Fruit fly (Drosophila melanogaster) whole organism, embryonic: ENCODE data around the gene Dis3l2.

Source experiments
- Asciz ChIP-seq: fragments of 200-800 bp; sonication (Bioruptor generic); optimal IDR thresholded peaks from 2 replicates; lab custom pipeline; 2017; ENCODE audit warnings: missing biosample characterization, mild to moderate bottlenecking, missing genetic modification characterization, missing genetic modification reagents
- BtbVII ChIP-seq: fragments of 200-800 bp; sonication (Bioruptor generic); optimal IDR thresholded peaks from 3 replicates; lab custom pipeline; 2017; ENCODE audit warnings: missing biosample characterization, mild to moderate bottlenecking, missing genetic modification characterization
- CG10959 ChIP-seq: fragments of 200-800 bp; sonication (Bioruptor generic); IDR thresholded peaks from 2 replicates; pipeline ENCODE4 v1.3.6; 2022; ENCODE audit warnings: missing biosample characterization, missing genetic modification characterization
- CG11085 ChIP-seq: fragments of 200-800 bp; sonication (Bioruptor generic); IDR thresholded peaks from 2 replicates; pipeline ENCODE4 v1.3.6; 2022; ENCODE audit warnings: missing biosample characterization, missing genetic modification characterization
- CG11723 ChIP-seq: fragments of 200-800 bp; sonication (Bioruptor generic); optimal IDR thresholded peaks from 2 replicates; lab custom pipeline; 2017; ENCODE audit warnings: missing biosample characterization, mild to moderate bottlenecking, missing genetic modification characterization
- CG12744 ChIP-seq: fragments of 200-800 bp; sonication (Bioruptor generic); optimal IDR thresholded peaks from 2 replicates; lab custom pipeline; 2016; ENCODE audit warnings: missing biosample characterization, missing genetic modification characterization
- CG15696 ChIP-seq: fragments of 200-800 bp; sonication (Bioruptor generic); optimal IDR thresholded peaks from 2 replicates; lab custom pipeline; 2019; ENCODE audit warnings: missing biosample characterization, mild to moderate bottlenecking, missing genetic modification characterization, moderate library complexity
- CG1603 ChIP-seq: fragments of 200-800 bp; sonication (Bioruptor generic); optimal IDR thresholded peaks from 2 replicates; lab custom pipeline; 2019; ENCODE audit warnings: missing biosample characterization, mild to moderate bottlenecking, missing genetic modification characterization, moderate library complexity
- CG1647 ChIP-seq: fragments of 200-800 bp; sonication (Bioruptor generic); optimal IDR thresholded peaks from 3 replicates; lab custom pipeline; 2016; ENCODE audit warnings: missing biosample characterization, missing genetic modification characterization
- CG16863 ChIP-seq: fragments of 200-800 bp; sonication (Bioruptor generic); optimal IDR thresholded peaks from 3 replicates; lab custom pipeline; 2016; ENCODE audit warnings: missing biosample characterization, missing genetic modification characterization
- CG17361 ChIP-seq: fragments of 200-800 bp; sonication (Bioruptor generic); IDR thresholded peaks from 3 replicates; pipeline ENCODE4 v1.3.6; 2022; ENCODE audit warnings: missing biosample characterization, missing genetic modification characterization
- CG18599 ChIP-seq: fragments of 200-800 bp; sonication (Bioruptor generic); optimal IDR thresholded peaks from 3 replicates; lab custom pipeline; 2017; ENCODE audit warnings: missing biosample characterization, missing genetic modification characterization, mild to moderate bottlenecking, moderate library complexity, missing genetic modification reagents
- CG32767 ChIP-seq: fragments of 200-800 bp; sonication (Bioruptor generic); IDR thresholded peaks from 2 replicates; pipeline ENCODE4 v1.3.6; 2022; ENCODE audit warnings: missing biosample characterization, missing genetic modification characterization
- CG3281 ChIP-seq: fragments of 200-800 bp; sonication (Bioruptor generic); optimal IDR thresholded peaks from 3 replicates; lab custom pipeline; 2017; ENCODE audit warnings: missing biosample characterization, mild to moderate bottlenecking, missing genetic modification characterization
- CG3838 ChIP-seq: fragments of 200-800 bp; sonication (Bioruptor generic); optimal IDR thresholded peaks from 3 replicates; lab custom pipeline; 2016; ENCODE audit warnings: missing biosample characterization, missing genetic modification characterization
- CG4617 ChIP-seq: fragments of 200-800 bp; sonication (Bioruptor generic); optimal IDR thresholded peaks from 3 replicates; lab custom pipeline; 2016; ENCODE audit warnings: missing biosample characterization, missing genetic modification characterization, borderline replicate concordance
- CG4854 ChIP-seq: fragments of 200-800 bp; sonication (Bioruptor generic); optimal IDR thresholded peaks from 2 replicates; lab custom pipeline; 2016; ENCODE audit warnings: missing biosample characterization, missing genetic modification characterization, inconsistent platforms
- CG8290 ChIP-seq, 3 experiments: fragments of 200-800 bp; sonication (Bioruptor generic); optimal IDR thresholded peaks; 2 replicates each; lab custom pipeline; 2016 to 2019; ENCODE audit warnings: missing biosample characterization in 3 of 3, missing genetic modification characterization in 3 of 3, mild to moderate bottlenecking in 2 of 3, moderate library complexity in 1 of 3
- CkIIα-i1 ChIP-seq: fragments of 200-800 bp; sonication (Bioruptor generic); IDR thresholded peaks from 2 replicates; pipeline ENCODE4 v1.3.6; 2022; ENCODE audit warnings: missing biosample characterization, missing genetic modification characterization
- Dbx ChIP-seq: fragments of 200-800 bp; sonication (Bioruptor generic); IDR thresholded peaks from 3 replicates; pipeline ENCODE4 v1.3.6; 2022; ENCODE audit warnings: missing biosample characterization, missing genetic modification characterization
- Dek ChIP-seq: fragments of 200-800 bp; sonication (Bioruptor generic); optimal IDR thresholded peaks from 3 replicates; lab custom pipeline; 2019; ENCODE audit warnings: missing biosample characterization, mild to moderate bottlenecking, missing genetic modification characterization, moderate library complexity
- Doc3 ChIP-seq: fragments of 200-800 bp; sonication (Bioruptor generic); IDR thresholded peaks from 3 replicates; pipeline ENCODE4 v1.3.6; 2022; ENCODE audit warnings: missing biosample characterization, missing genetic modification characterization; ENCODE audit not compliant: partially characterized antibody
- HLH4C ChIP-seq: fragments of 200-800 bp; sonication (Bioruptor generic); IDR thresholded peaks from 3 replicates; pipeline ENCODE4 v1.3.6; 2022; ENCODE audit warnings: missing biosample characterization, missing genetic modification characterization; ENCODE audit not compliant: partially characterized antibody
- Mad ChIP-seq: fragments of 200-800 bp; sonication (Bioruptor generic); optimal IDR thresholded peaks from 2 replicates; lab custom pipeline; 2016; ENCODE audit warnings: missing biosample characterization, missing genetic modification characterization
- NK7.1 ChIP-seq: fragments of 200-800 bp; sonication (Bioruptor generic); optimal IDR thresholded peaks from 3 replicates; lab custom pipeline; 2016; ENCODE audit warnings: missing biosample characterization, missing genetic modification characterization
- Xbp1 ChIP-seq: fragments of 200-800 bp; sonication (Bioruptor generic); optimal IDR thresholded peaks from 3 replicates; lab custom pipeline; 2016; ENCODE audit warnings: missing biosample characterization, mild to moderate bottlenecking, missing genetic modification characterization
- ap ChIP-seq: fragments of 200-800 bp; sonication (Bioruptor generic); IDR thresholded peaks from 2 replicates; pipeline ENCODE4 v1.3.6; 2022; ENCODE audit warnings: missing biosample characterization, missing genetic modification characterization
- ara ChIP-seq: fragments of 200-800 bp; sonication (Bioruptor generic); IDR thresholded peaks from 2 replicates; pipeline ENCODE4 v1.3.6; 2022; ENCODE audit warnings: missing biosample characterization, missing genetic modification characterization
- ato ChIP-seq: fragments of 200-800 bp; sonication (Bioruptor generic); IDR thresholded peaks from 2 replicates; pipeline ENCODE4 v1.3.6; 2022; ENCODE audit warnings: missing biosample characterization, missing genetic modification characterization; ENCODE audit not compliant: partially characterized antibody
- bigmax ChIP-seq: fragments of 200-800 bp; sonication (Bioruptor generic); optimal IDR thresholded peaks from 2 replicates; lab custom pipeline; 2018; ENCODE audit warnings: missing biosample characterization, mild to moderate bottlenecking, missing genetic modification characterization
- cas ChIP-seq: fragments of 200-800 bp; sonication (Bioruptor generic); IDR thresholded peaks from 2 replicates; pipeline ENCODE4 v1.3.6; 2022; ENCODE audit warnings: missing biosample characterization, missing genetic modification characterization
- chinmo ChIP-seq: fragments of 200-800 bp; sonication (Bioruptor generic); IDR thresholded peaks from 4 replicates; pipeline ENCODE4 v1.3.6; 2022; ENCODE audit warnings: missing biosample characterization, missing genetic modification characterization; ENCODE audit not compliant: partially characterized antibody
- danr ChIP-seq: fragments of 200-800 bp; sonication (Bioruptor generic); IDR thresholded peaks from 2 replicates; pipeline ENCODE4 v1.3.6; 2022; ENCODE audit warnings: missing biosample characterization, missing genetic modification characterization
- fd64A ChIP-seq: fragments of 200-800 bp; sonication (Bioruptor generic); optimal IDR thresholded peaks from 3 replicates; lab custom pipeline; 2018; ENCODE audit warnings: missing biosample characterization, mild to moderate bottlenecking, missing genetic modification characterization
- fd96Cb ChIP-seq: fragments of 200-800 bp; sonication (Bioruptor generic); optimal IDR thresholded peaks from 2 replicates; lab custom pipeline; 2018; ENCODE audit warnings: missing biosample characterization, mild to moderate bottlenecking, missing genetic modification characterization, moderate library complexity
- insv ChIP-seq, 2 experiments: fragments of 200-800 bp; sonication (Bioruptor generic); optimal IDR thresholded peaks; 3 replicates each; lab custom pipeline; 2016 to 2018; ENCODE audit warnings: missing biosample characterization in 2 of 2, missing genetic modification characterization in 2 of 2
- inv ChIP-seq: fragments of 200-800 bp; sonication (Bioruptor generic); IDR thresholded peaks from 2 replicates; pipeline ENCODE4 v1.3.6; 2022; ENCODE audit warnings: missing biosample characterization, missing genetic modification characterization; ENCODE audit not compliant: partially characterized antibody
- kah ChIP-seq: fragments of 200-800 bp; sonication (Bioruptor generic); optimal IDR thresholded peaks from 2 replicates; lab custom pipeline; 2018; ENCODE audit warnings: missing biosample characterization, mild to moderate bottlenecking, missing genetic modification characterization
- lilli ChIP-seq: fragments of 200-800 bp; sonication (Bioruptor generic); optimal IDR thresholded peaks from 3 replicates; lab custom pipeline; 2016; ENCODE audit warnings: missing biosample characterization, missing genetic modification characterization
- mam ChIP-seq: fragments of 200-800 bp; sonication (Bioruptor generic); optimal IDR thresholded peaks from 3 replicates; lab custom pipeline; 2016; ENCODE audit warnings: missing biosample characterization, missing genetic modification characterization
- phol ChIP-seq: fragments of 200-800 bp; sonication (Bioruptor generic); optimal IDR thresholded peaks from 3 replicates; lab custom pipeline; 2018; ENCODE audit warnings: missing biosample characterization, mild to moderate bottlenecking, missing genetic modification characterization, moderate library complexity
- ranshi ChIP-seq: fragments of 200-800 bp; sonication (Bioruptor generic); IDR thresholded peaks from 2 replicates; pipeline ENCODE4 v1.3.6; 2022; ENCODE audit warnings: missing biosample characterization, missing genetic modification characterization
- rib ChIP-seq: fragments of 200-800 bp; sonication (Bioruptor generic); IDR thresholded peaks from 2 replicates; pipeline ENCODE4 v1.3.6; 2022; ENCODE audit warnings: missing biosample characterization, missing genetic modification characterization
- sisA ChIP-seq: fragments of 200-800 bp; sonication (Bioruptor generic); IDR thresholded peaks from 2 replicates; pipeline ENCODE4 v1.3.6; 2022; ENCODE audit warnings: missing biosample characterization, missing genetic modification characterization
- sna ChIP-seq: fragments of 200-800 bp; sonication (Bioruptor generic); IDR thresholded peaks from 2 replicates; pipeline ENCODE4 v1.3.6; 2022; ENCODE audit warnings: missing biosample characterization, missing genetic modification characterization; ENCODE audit not compliant: partially characterized antibody
- ssp ChIP-seq: fragments of 200-800 bp; sonication (Bioruptor generic); IDR thresholded peaks from 2 replicates; pipeline ENCODE4 v1.3.6; 2022; ENCODE audit warnings: missing biosample characterization, missing genetic modification characterization
- tap ChIP-seq: fragments of 200-800 bp; optimal IDR thresholded peaks from 3 replicates; lab custom pipeline; 2019; ENCODE audit warnings: missing biosample characterization, mild to moderate bottlenecking, missing genetic modification characterization, moderate library complexity
- ttk ChIP-seq: fragments of 200-800 bp; sonication (Bioruptor generic); IDR thresholded peaks from 2 replicates; pipeline ENCODE4 v2.1.2; 2022; ENCODE audit warnings: missing biosample characterization, missing genetic modification characterization
- unc-4 ChIP-seq: fragments of 200-800 bp; sonication (Bioruptor generic); IDR thresholded peaks from 2 replicates; pipeline ENCODE4 v1.3.6; 2022; ENCODE audit warnings: missing biosample characterization, missing genetic modification characterization; ENCODE audit not compliant: partially characterized antibody

Dis3l2 gene

dm6 chr3L:199050-199745 is 13.3 kb upstream of the Dis3l2 start (continued):
- TF ChIP-seq fd96Cb (tag; lab: Kevin White, UChicago), result no peak
- TF ChIP-seq Xbp1 (GFP tag; lab: Kevin White, UChicago), result no peak
- TF ChIP-seq CG3281, result no peak
- no peak for TF ChIP-seq CG17361 (GFP tag; lab: Robert Waterston, UW)
- no peak for TF ChIP-seq Asciz (GFP tag; lab: Kevin White, UChicago)
- TF ChIP-seq CG1603 (tag; lab: Kevin White, UChicago), result no peak
- no peak for TF ChIP-seq tap (tag; lab: Kevin White, UChicago)
- peak; percentile 35 for TF ChIP-seq Dek
- TF ChIP-seq HLH4C, result no peak
- TF ChIP-seq sisA (GFP tag; lab: Robert Waterston, UW), result 0 out of 2 replicates have a peak, but pooled peaks have one; percentile 14
- no peak for TF ChIP-seq phol (tag; lab: Kevin White, UChicago)
- no peak for TF ChIP-seq CG15696 (tag; lab: Kevin White, UChicago)
- TF ChIP-seq ap (GFP tag; lab: Robert Waterston, UW), result no peak
- TF ChIP-seq inv (GFP tag; lab: Robert Waterston, UW), result peak; percentile 41; the same call in 1 of the 2 replicates
- peak; percentile 78 for TF ChIP-seq CG32767 (GFP tag; lab: Robert Waterston, UW)
- TF ChIP-seq mam (GFP tag; lab: Kevin White, UChicago), result peak; percentile 24
- TF ChIP-seq NK7.1 (GFP tag; lab: Kevin White, UChicago), result no peak
- TF ChIP-seq CkIIα-i1 (GFP tag; lab: Robert Waterston, UW), result no peak
- TF ChIP-seq CG16863 (GFP tag; lab: Kevin White, UChicago), result no peak
- peak; percentile 33; the same call in 1 of the 2 replicates for TF ChIP-seq rib (GFP tag; lab: Robert Waterston, UW)
- TF ChIP-seq BtbVII, result no peak
- no peak for TF ChIP-seq bigmax (GFP tag; lab: Kevin White, UChicago)
- no peak for TF ChIP-seq CG4854 (GFP tag; lab: Kevin White, UChicago)
- no peak for TF ChIP-seq lilli (GFP tag; lab: Kevin White, UChicago)
- no peak for TF ChIP-seq insv (GFP tag; optimal IDR thresholded peaks at IDR 0.05; lab: Kevin White, UChicago)
- TF ChIP-seq CG8290 (GFP tag; optimal IDR thresholded peaks at IDR 0.05; lab: Kevin White, UChicago), result no peak
- TF ChIP-seq CG8290 (tag; optimal IDR thresholded peaks at IDR 0.05; lab: Kevin White, UChicago), result no peak
- no peak for TF ChIP-seq CG11085 (GFP tag; lab: Robert Waterston, UW)
- TF ChIP-seq CG4617 (GFP tag; lab: Kevin White, UChicago), result peak; percentile 98
- TF ChIP-seq cas, result 0 out of 2 replicates have a peak, but pooled peaks have one; percentile 5
- TF ChIP-seq CG10959 (GFP tag; lab: Robert Waterston, UW), result no peak
- TF ChIP-seq danr, result 0 out of 2 replicates have a peak, but pooled peaks have one; percentile 8
- no peak for TF ChIP-seq CG11723
- no peak for TF ChIP-seq fd64A
- TF ChIP-seq kah (GFP tag; lab: Kevin White, UChicago), result peak; percentile 83
- peak; percentile 36 for TF ChIP-seq Mad (GFP tag; lab: Kevin White, UChicago)
- TF ChIP-seq sna, result no peak
- TF ChIP-seq Dbx, result peak; percentile 42; the same call in 1 of the 3 replicates
- no peak for TF ChIP-seq CG12744
- TF ChIP-seq ttk (GFP tag; lab: Robert Waterston, UW), result peak; percentile 91
- TF ChIP-seq unc-4 (GFP tag; lab: Robert Waterston, UW), result no peak
- TF ChIP-seq CG1647 (GFP tag; lab: Kevin White, UChicago), result peak; percentile 31
- no peak for TF ChIP-seq Doc3 (GFP tag; lab: Robert Waterston, UW)
- TF ChIP-seq CG18599 (GFP tag; lab: Kevin White, UChicago), result no peak
- TF ChIP-seq ara (GFP tag; lab: Robert Waterston, UW), result no peak
- TF ChIP-seq ssp, result no peak
- TF ChIP-seq ranshi (GFP tag; lab: Robert Waterston, UW), result no peak
- TF ChIP-seq chinmo (GFP tag; lab: Robert Waterston, UW), result peak; percentile 96; the same call in 2 of the 4 replicates
- TF ChIP-seq CG3838 (GFP tag; lab: Kevin White, UChicago), result no peak
- no peak for TF ChIP-seq ato (GFP tag; lab: Robert Waterston, UW)
